Worm (Caenorhabditis elegans) whole organism, mixed stage, embryonic: ENCODE measurements around the gene cht-3.

ENCODE experiments used
- ceh-39 ChIP-seq: fragments of 150-350 bp; optimal IDR thresholded peaks from 2 replicates; lab custom pipeline; 2014; ENCODE audit warnings: missing biosample characterization, missing genetic modification characterization
- cnd-1 ChIP-seq: fragments of 200-800 bp; sonication (Bioruptor generic); optimal IDR thresholded peaks from 2 replicates; lab custom pipeline; 2018; ENCODE audit warnings: mild to moderate bottlenecking, missing genetic modification characterization, missing compliant biosample characterization
- elt-1 ChIP-seq: sonication (generic microtip); optimal IDR thresholded peaks from 2 replicates; lab custom pipeline; 2017; ENCODE audit warnings: missing genetic modification characterization, mild to moderate bottlenecking, missing compliant biosample characterization, antibody characterized with exemption, moderate library complexity, borderline replicate concordance; ENCODE audit not compliant: insufficient read depth
- elt-3 ChIP-seq: fragments of 150-350 bp; optimal IDR thresholded peaks from 2 replicates; lab custom pipeline; 2014; ENCODE audit warnings: missing biosample characterization, missing genetic modification characterization
- flh-1 ChIP-seq: fragments of 200-800 bp; sonication (Bioruptor generic); optimal IDR thresholded peaks from 2 replicates; lab custom pipeline; 2018; ENCODE audit warnings: mild to moderate bottlenecking, missing genetic modification characterization, moderate library complexity, missing compliant biosample characterization
- mep-1 ChIP-seq: fragments of 150-350 bp; optimal IDR thresholded peaks from 2 replicates; lab custom pipeline; 2017; ENCODE audit warnings: missing biosample characterization, missing genetic modification reagents, missing genetic modification characterization, inconsistent platforms
- pha-4 ChIP-seq: fragments of 150-350 bp; optimal IDR thresholded peaks from 2 replicates; lab custom pipeline; 2018; ENCODE audit warnings: missing biosample characterization, missing genetic modification reagents, missing genetic modification characterization
- sem-2 ChIP-seq: fragments of 200-800 bp; sonication (Bioruptor generic); optimal IDR thresholded peaks from 2 replicates; lab custom pipeline; 2018; ENCODE audit warnings: mild to moderate bottlenecking, missing genetic modification characterization, missing compliant biosample characterization
- unc-120 ChIP-seq: sonication (generic microtip); optimal IDR thresholded peaks from 2 replicates; lab custom pipeline; 2017; ENCODE audit warnings: missing genetic modification characterization, missing compliant biosample characterization; ENCODE audit not compliant: poor library complexity, severe bottlenecking
- unc-62 ChIP-seq: fragments of 150-350 bp; optimal IDR thresholded peaks from 2 replicates; lab custom pipeline; 2014; ENCODE audit warnings: missing biosample characterization, missing genetic modification reagents, missing genetic modification characterization

ce11 chrIV:6977089-6977558, 26.3 kb upstream of the cht-3 start, which contains the start of the genes pgl-1 and him-3:
- no peak for TF ChIP-seq unc-62
- no peak for TF ChIP-seq ceh-39
- TF ChIP-seq elt-1 (tag; lab: Kevin White, UChicago) = no peak
- no peak for TF ChIP-seq pha-4
- no peak for TF ChIP-seq elt-3 (tag; lab: Kevin White, UChicago)
- no peak for TF ChIP-seq sem-2 (GFP tag; lab: Kevin White, UChicago)
- TF ChIP-seq unc-120 = no peak
- no peak for TF ChIP-seq cnd-1 (tag; lab: Kevin White, UChicago)
- no peak for TF ChIP-seq flh-1 (GFP tag; lab: Kevin White, UChicago)
- no peak for TF ChIP-seq mep-1 (tag; lab: Kevin White, UChicago)
